Worm (Caenorhabditis elegans): ENCODE results near the gene srx-110.

srx-110 gene

DNA sequence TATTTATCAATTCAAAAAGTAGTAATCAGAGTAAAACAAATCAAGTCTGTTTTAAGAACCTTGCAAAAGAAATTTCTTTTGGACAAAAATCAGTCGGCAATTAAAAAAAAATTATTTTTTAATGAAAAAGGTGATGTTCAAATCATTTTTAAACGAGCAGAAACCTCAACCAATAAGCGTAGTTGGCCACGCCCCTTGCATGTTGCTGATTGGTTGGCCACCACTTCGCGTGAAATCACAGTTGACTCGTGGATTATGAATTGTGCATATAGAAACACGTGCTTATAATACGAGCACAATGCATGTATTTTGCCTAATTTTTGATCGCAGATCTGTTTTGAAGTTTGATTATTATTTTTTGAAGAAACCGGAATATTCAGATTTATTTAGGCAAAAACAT lies 44.2 kb upstream of the srx-110 start:
- TF ChIP-seq nfya-1 (tag; optimal IDR thresholded peaks at IDR 0.05) (peak; percentile 64), unc-86 (tag; optimal IDR thresholded peaks at IDR 0.05) (no peak)

DNA sequence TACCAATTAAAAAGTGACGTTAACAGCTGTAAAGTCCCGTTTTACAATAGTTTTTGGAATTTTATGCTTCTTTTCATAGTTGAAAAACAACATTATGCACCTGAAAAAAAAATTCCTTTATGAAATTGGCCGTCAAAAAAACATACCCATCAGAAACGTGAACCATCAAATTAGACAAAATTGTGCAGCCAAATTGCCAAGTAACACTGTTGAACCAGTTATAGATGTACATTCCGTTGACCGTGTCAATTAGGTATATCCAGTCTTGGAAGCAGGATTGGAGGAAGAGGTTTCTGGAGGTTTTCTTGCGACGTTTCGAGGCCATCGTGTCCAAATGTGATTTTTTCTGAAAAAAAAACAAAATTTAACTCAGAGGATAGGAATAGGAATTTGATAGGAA lies 40.0 kb upstream of the srx-110 start, which contains the start of gene srx-97:
Gene srx-97, minus strand, starts transcription at position 101 of the 400 bp plus-strand sequence.
- no peak for TF ChIP-seq nfya-1 (tag; optimal IDR thresholded peaks at IDR 0.05)

DNA sequence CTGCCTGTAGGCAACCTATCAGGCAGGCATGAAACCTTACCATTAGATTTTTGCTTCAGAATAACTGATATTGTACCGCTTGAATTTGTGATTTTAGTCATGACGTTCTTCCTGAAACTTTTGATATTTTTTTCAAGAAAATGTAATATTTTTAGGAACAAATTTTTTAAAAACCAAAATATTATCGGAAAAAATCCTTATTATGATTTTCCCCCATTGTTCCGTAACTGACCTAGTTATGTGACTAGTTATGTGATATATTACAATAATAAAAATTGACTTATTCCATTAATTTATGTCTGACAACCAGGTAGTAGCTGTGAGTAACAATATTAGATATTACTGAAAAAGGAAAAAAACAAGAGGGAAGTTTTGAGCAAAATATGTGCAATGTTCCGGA lies 38.4 kb upstream of the srx-110 start, which contains the start of gene srx-98:
Gene srx-98, minus strand, starts transcription at position 101 of the 400 bp plus-strand sequence.
- TF ChIP-seq tbx-2 (tag; optimal IDR thresholded peaks at IDR 0.05), result no peak
- TF ChIP-seq ceh-31 (tag; optimal IDR thresholded peaks at IDR 0.05), result no peak
- no peak for TF ChIP-seq elt-4 (tag; optimal IDR thresholded peaks at IDR 0.05)
- TF ChIP-seq pqm-1 (tag; optimal IDR thresholded peaks at IDR 0.05), result no peak
- no peak for TF ChIP-seq ets-4 (tag; optimal IDR thresholded peaks at IDR 0.05)
- no peak for TF ChIP-seq ceh-2 (tag; optimal IDR thresholded peaks at IDR 0.05)
- TF ChIP-seq pat-9 (tag; optimal IDR thresholded peaks at IDR 0.05), result no peak
- no peak for TF ChIP-seq pha-2 (tag; optimal IDR thresholded peaks at IDR 0.05)
- TF ChIP-seq ahr-1 (tag; optimal IDR thresholded peaks at IDR 0.05), result no peak
- no peak for TF ChIP-seq pros-1 (tag; optimal IDR thresholded peaks at IDR 0.05)
- TF ChIP-seq ceh-34 (tag; optimal IDR thresholded peaks at IDR 0.05), result no peak
- no peak for TF ChIP-seq mec-3 (tag; optimal IDR thresholded peaks at IDR 0.05; ENCODE audit: borderline replicate concordance)
- TF ChIP-seq F13H6.1 (tag; optimal IDR thresholded peaks at IDR 0.05), result no peak
- TF ChIP-seq lin-11 (tag; optimal IDR thresholded peaks at IDR 0.05), result no peak
- no peak for TF ChIP-seq pha-4 (tag; optimal IDR thresholded peaks at IDR 0.05)
- no peak for TF ChIP-seq ztf-16 (tag; optimal IDR thresholded peaks at IDR 0.05)
- TF ChIP-seq K09A11.1 (tag; optimal IDR thresholded peaks at IDR 0.05; ENCODE audit: insufficient read depth), result no peak
- no peak for TF ChIP-seq fkh-10 (GFP tag; optimal IDR thresholded peaks at IDR 0.05)

DNA sequence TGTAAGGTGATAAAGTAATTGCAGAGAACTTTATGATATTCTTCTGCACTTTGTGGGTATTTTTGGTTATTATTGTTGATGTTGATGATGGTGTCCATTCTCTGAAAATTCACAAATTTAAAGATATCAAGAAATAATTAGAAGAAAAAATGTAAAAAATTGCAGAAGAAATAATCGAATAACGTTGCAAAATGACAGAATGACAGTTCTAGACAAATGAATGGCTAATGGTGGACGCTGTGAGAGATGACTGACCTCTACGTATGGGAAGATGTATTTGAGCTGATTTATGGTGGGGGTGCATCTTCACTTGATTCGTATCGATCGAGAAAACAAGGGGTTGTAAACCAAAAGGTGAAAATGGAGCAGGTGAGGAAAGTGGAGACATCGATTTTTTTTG lies 35.9 kb upstream of the srx-110 start, which contains the start of gene sea-1:
Gene sea-1, minus strand, starts transcription at position 101 of the 400 bp plus-strand sequence.
- TF ChIP-seq hlh-13 (GFP tag; optimal IDR thresholded peaks at IDR 0.05), result no peak
- no peak for TF ChIP-seq ceh-48 (tag; optimal IDR thresholded peaks at IDR 0.05)
- TF ChIP-seq Y22D7AL.16 (tag; optimal IDR thresholded peaks at IDR 0.05), result no peak
- TF ChIP-seq gmeb-2 (tag; optimal IDR thresholded peaks at IDR 0.05), result no peak
- no peak for TF ChIP-seq nhr-232 (tag; optimal IDR thresholded peaks at IDR 0.05)
- TF ChIP-seq ceh-31 (tag; optimal IDR thresholded peaks at IDR 0.05), result no peak
- no peak for TF ChIP-seq ceh-9 (tag; optimal IDR thresholded peaks at IDR 0.05)
- no peak for TF ChIP-seq ets-4 (tag; optimal IDR thresholded peaks at IDR 0.05)
- TF ChIP-seq lim-6 (tag; optimal IDR thresholded peaks at IDR 0.05), result no peak
- no peak for TF ChIP-seq ahr-1 (tag; optimal IDR thresholded peaks at IDR 0.05)
- no peak for TF ChIP-seq hlh-15 (tag; optimal IDR thresholded peaks at IDR 0.05)
- no peak for TF ChIP-seq pag-3 (tag; optimal IDR thresholded peaks at IDR 0.05; ENCODE audit: borderline replicate concordance)
- no peak for TF ChIP-seq unc-3 (GFP tag; conservative IDR thresholded peaks at IDR 0.05)
- no peak for TF ChIP-seq unc-3 (tag; optimal IDR thresholded peaks at IDR 0.05)
- TF ChIP-seq ceh-22 (tag; optimal IDR thresholded peaks at IDR 0.05), result no peak
- TF ChIP-seq ama-1 (optimal IDR thresholded peaks at IDR 0.05), result no peak
- TF ChIP-seq zip-5 (tag; optimal IDR thresholded peaks at IDR 0.05), result no peak
- no peak for TF ChIP-seq sox-2 (GFP tag; IDR thresholded peaks at IDR 0.05)
- TF ChIP-seq ref-2 (tag; optimal IDR thresholded peaks at IDR 0.05), result no peak
- no peak for TF ChIP-seq hlh-8 (tag; optimal IDR thresholded peaks at IDR 0.05)
- TF ChIP-seq unc-86 (tag; optimal IDR thresholded peaks at IDR 0.05), result no peak

DNA sequence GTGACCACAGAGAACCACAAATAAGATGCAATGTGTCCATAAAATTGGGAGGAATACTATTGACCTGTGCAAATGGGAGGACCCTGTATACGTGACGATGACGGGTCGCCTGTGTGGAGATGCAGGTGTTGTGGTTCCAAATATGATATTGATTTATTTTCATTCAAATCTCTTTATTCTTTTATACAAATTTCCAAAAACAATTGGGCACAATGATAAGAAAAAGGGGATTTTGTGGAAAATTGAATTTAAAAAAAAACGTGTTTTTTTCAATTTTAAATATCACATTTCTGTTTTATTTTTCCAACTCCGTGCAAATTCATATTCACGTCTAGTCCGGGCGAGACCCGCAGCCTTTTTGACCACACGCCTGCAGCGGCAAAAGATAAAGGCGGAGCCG lies 34.2 kb upstream of the srx-110 start, which contains the start of gene F19B10.2:
Gene F19B10.2, plus strand, starts transcription at position 301 of the 400 bp plus-strand sequence.
- no peak for TF ChIP-seq syd-9 (tag; optimal IDR thresholded peaks at IDR 0.05)
- no peak for TF ChIP-seq hlh-8 (tag; optimal IDR thresholded peaks at IDR 0.05)
- TF ChIP-seq mec-3 (tag; optimal IDR thresholded peaks at IDR 0.05; ENCODE audit: borderline replicate concordance), result no peak
- no peak for TF ChIP-seq dve-1 (tag; optimal IDR thresholded peaks at IDR 0.05)
- no peak for TF ChIP-seq ceh-34 (tag; optimal IDR thresholded peaks at IDR 0.05)
- no peak for TF ChIP-seq pat-9 (tag; optimal IDR thresholded peaks at IDR 0.05)
- TF ChIP-seq hlh-6 (tag; optimal IDR thresholded peaks at IDR 0.05), result no peak
- no peak for TF ChIP-seq eyg-1 (tag; optimal IDR thresholded peaks at IDR 0.05)
- TF ChIP-seq pros-1 (tag; optimal IDR thresholded peaks at IDR 0.05), result no peak
- TF ChIP-seq elt-4 (tag; optimal IDR thresholded peaks at IDR 0.05), result no peak
- TF ChIP-seq ceh-48 (tag; optimal IDR thresholded peaks at IDR 0.05), result no peak
- no peak for TF ChIP-seq ttx-3 (tag; optimal IDR thresholded peaks at IDR 0.05)
- no peak for TF ChIP-seq C08G9.2 (tag; optimal IDR thresholded peaks at IDR 0.05)
- TF ChIP-seq C38D4.7 (GFP tag; optimal IDR thresholded peaks at IDR 0.05), result no peak
